Fruit fly (Drosophila melanogaster) whole organism, embryonic: Measurements from ENCODE around the gene Cap-D2.

Source experiments
- Ada2b ChIP-seq: fragments of 200-800 bp; sonication (Bioruptor generic); IDR thresholded peaks from 2 replicates; pipeline ENCODE4 v1.3.6; 2022; ENCODE audit warnings: missing biosample characterization, missing genetic modification characterization
- Adf1 ChIP-seq: fragments of 200-800 bp; sonication (Bioruptor generic); IDR thresholded peaks from 2 replicates; pipeline ENCODE4 v1.3.6; 2022; ENCODE audit warnings: missing biosample characterization, missing genetic modification characterization
- CG10147 ChIP-seq: fragments of 200-800 bp; sonication (Bioruptor generic); optimal IDR thresholded peaks from 2 replicates; lab custom pipeline; 2019; ENCODE audit warnings: missing biosample characterization, mild to moderate bottlenecking, missing genetic modification characterization, moderate library complexity
- CG1024 ChIP-seq: fragments of 200-800 bp; sonication (Bioruptor generic); IDR thresholded peaks from 2 replicates; pipeline ENCODE4 v1.3.6; 2022; ENCODE audit warnings: missing biosample characterization, missing genetic modification characterization
- CG10959 ChIP-seq: fragments of 200-800 bp; sonication (Bioruptor generic); IDR thresholded peaks from 2 replicates; pipeline ENCODE4 v1.3.6; 2022; ENCODE audit warnings: missing biosample characterization, missing genetic modification characterization
- CG11723 ChIP-seq: fragments of 200-800 bp; sonication (Bioruptor generic); optimal IDR thresholded peaks from 2 replicates; lab custom pipeline; 2017; ENCODE audit warnings: missing biosample characterization, mild to moderate bottlenecking, missing genetic modification characterization
- CG12391 ChIP-seq: fragments of 200-800 bp; sonication (Bioruptor generic); optimal IDR thresholded peaks from 3 replicates; lab custom pipeline; 2018; ENCODE audit warnings: missing biosample characterization, mild to moderate bottlenecking, missing genetic modification characterization, moderate library complexity
- CG1603 ChIP-seq: fragments of 200-800 bp; sonication (Bioruptor generic); optimal IDR thresholded peaks from 2 replicates; lab custom pipeline; 2019; ENCODE audit warnings: missing biosample characterization, mild to moderate bottlenecking, missing genetic modification characterization, moderate library complexity
- CG16813 ChIP-seq: fragments of 200-800 bp; sonication (Bioruptor generic); IDR thresholded peaks from 3 replicates; pipeline ENCODE4 v1.3.6; 2022; ENCODE audit warnings: missing biosample characterization, missing genetic modification characterization; ENCODE audit not compliant: partially characterized antibody
- CG17186 ChIP-seq: fragments of 200-800 bp; sonication (Bioruptor generic); optimal IDR thresholded peaks from 3 replicates; lab custom pipeline; 2017; ENCODE audit warnings: missing biosample characterization, missing genetic modification reagents, missing genetic modification characterization
- CG1792 ChIP-seq: fragments of 200-800 bp; sonication (Bioruptor generic); optimal IDR thresholded peaks from 2 replicates; lab custom pipeline; 2016; ENCODE audit warnings: missing biosample characterization, missing genetic modification characterization
- CG2129 ChIP-seq: fragments of 200-800 bp; sonication (Bioruptor generic); IDR thresholded peaks from 2 replicates; pipeline ENCODE4 v1.3.6; 2022; ENCODE audit warnings: missing biosample characterization, missing genetic modification characterization; ENCODE audit not compliant: partially characterized antibody
- CG2199 ChIP-seq: fragments of 200-800 bp; sonication (Bioruptor generic); IDR thresholded peaks from 3 replicates; pipeline ENCODE4 v1.3.6; 2022; ENCODE audit warnings: missing biosample characterization, missing genetic modification characterization
- CG4360 ChIP-seq: fragments of 200-800 bp; sonication (Bioruptor generic); IDR thresholded peaks from 2 replicates; pipeline ENCODE4 v1.3.6; 2022; ENCODE audit warnings: missing biosample characterization, missing genetic modification characterization
- CG5245 ChIP-seq: fragments of 200-800 bp; sonication (Bioruptor generic); optimal IDR thresholded peaks from 3 replicates; lab custom pipeline; 2016; ENCODE audit warnings: missing biosample characterization, missing genetic modification characterization
- CG6791 ChIP-seq: fragments of 200-800 bp; sonication (Bioruptor generic); IDR thresholded peaks from 3 replicates; pipeline ENCODE4 v1.3.6; 2022; ENCODE audit warnings: missing biosample characterization, missing genetic modification characterization; ENCODE audit not compliant: partially characterized antibody
- CG7839 ChIP-seq: fragments of 200-800 bp; sonication (Bioruptor generic); optimal IDR thresholded peaks from 3 replicates; lab custom pipeline; 2018; ENCODE audit warnings: missing biosample characterization, mild to moderate bottlenecking, missing genetic modification characterization, moderate library complexity
- CG8089 ChIP-seq: fragments of 200-800 bp; sonication (Bioruptor generic); optimal IDR thresholded peaks from 3 replicates; lab custom pipeline; 2016; ENCODE audit warnings: missing biosample characterization, missing genetic modification characterization
- CG9437 ChIP-seq: fragments of 200-800 bp; sonication (Bioruptor generic); optimal IDR thresholded peaks from 2 replicates; lab custom pipeline; 2018; ENCODE audit warnings: missing biosample characterization, mild to moderate bottlenecking, missing genetic modification characterization
- CG9727 ChIP-seq: fragments of 200-800 bp; sonication (Bioruptor generic); optimal IDR thresholded peaks from 3 replicates; lab custom pipeline; 2017; ENCODE audit warnings: missing biosample characterization, mild to moderate bottlenecking, missing genetic modification characterization
- D ChIP-seq, 2 experiments: fragments of 200-800 bp in 1 of 2; fragments of >200 bp in 1 of 2; sonication (Bioruptor generic) in 1 of 2; optimal IDR thresholded peaks; 2 replicates in 1 of 2; 3 replicates in 1 of 2; lab custom pipeline; 2017; ENCODE audit warnings: mild to moderate bottlenecking in 1 of 2, missing biosample characterization in 1 of 2, missing genetic modification characterization in 1 of 2, missing genetic modification reagents in 1 of 2
- Fer1 ChIP-seq: fragments of 200-800 bp; sonication (Bioruptor generic); optimal IDR thresholded peaks from 2 replicates; lab custom pipeline; 2017; ENCODE audit warnings: missing biosample characterization, mild to moderate bottlenecking, missing genetic modification characterization
- Fer2 ChIP-seq: fragments of 200-800 bp; sonication (Bioruptor generic); optimal IDR thresholded peaks from 2 replicates; lab custom pipeline; 2018; ENCODE audit warnings: missing biosample characterization, mild to moderate bottlenecking, missing genetic modification characterization, moderate library complexity
- Trl ChIP-seq, 3 experiments: fragments of >200 bp in 2 of 3; fragments of 200-800 bp in 1 of 3; sonication (Bioruptor generic) in 1 of 3; optimal IDR thresholded peaks; 2 replicates in 1 of 3; 3 replicates in 2 of 3; lab custom pipeline; 2016 to 2017; ENCODE audit warnings: missing biosample characterization in 1 of 3, missing genetic modification characterization in 1 of 3
- Vsx1 ChIP-seq: fragments of 200-800 bp; sonication (Bioruptor generic); optimal IDR thresholded peaks from 2 replicates; lab custom pipeline; 2017; ENCODE audit warnings: missing biosample characterization, mild to moderate bottlenecking, missing genetic modification characterization, missing genetic modification reagents
- cg ChIP-seq: fragments of 200-800 bp; sonication (Bioruptor generic); optimal IDR thresholded peaks from 3 replicates; lab custom pipeline; 2019; ENCODE audit warnings: missing biosample characterization, mild to moderate bottlenecking, missing genetic modification characterization, moderate library complexity
- chn ChIP-seq: fragments of 200-800 bp; sonication (Bioruptor generic); optimal IDR thresholded peaks from 2 replicates; lab custom pipeline; 2016; ENCODE audit warnings: missing biosample characterization, missing genetic modification characterization
- ci ChIP-seq: fragments of 200-800 bp; sonication (Bioruptor generic); IDR thresholded peaks from 3 replicates; pipeline ENCODE4 v1.3.6; 2022; ENCODE audit warnings: missing biosample characterization, missing genetic modification characterization
- dimm ChIP-seq: fragments of 200-800 bp; sonication (Bioruptor generic); IDR thresholded peaks from 2 replicates; pipeline ENCODE4 v1.3.6; 2022; ENCODE audit warnings: missing biosample characterization, missing genetic modification characterization
- disco-r ChIP-seq: fragments of 200-800 bp; sonication (Bioruptor generic); optimal IDR thresholded peaks from 2 replicates; lab custom pipeline; 2016; ENCODE audit warnings: missing biosample characterization, missing genetic modification characterization
- dysf ChIP-seq: fragments of 200-800 bp; sonication (Bioruptor generic); IDR thresholded peaks from 3 replicates; pipeline ENCODE4 v1.3.6; 2022; ENCODE audit warnings: missing biosample characterization, missing genetic modification characterization
- esg ChIP-seq: fragments of 200-800 bp; sonication (Bioruptor generic); conservative IDR thresholded peaks from 2 replicates; pipeline ENCODE4 v1.3.6; 2022; ENCODE audit warnings: missing biosample characterization, missing genetic modification characterization
- fd64A ChIP-seq: fragments of 200-800 bp; sonication (Bioruptor generic); optimal IDR thresholded peaks from 3 replicates; lab custom pipeline; 2018; ENCODE audit warnings: missing biosample characterization, mild to moderate bottlenecking, missing genetic modification characterization
- kah ChIP-seq: fragments of 200-800 bp; sonication (Bioruptor generic); optimal IDR thresholded peaks from 2 replicates; lab custom pipeline; 2018; ENCODE audit warnings: missing biosample characterization, mild to moderate bottlenecking, missing genetic modification characterization
- kni ChIP-seq: fragments of 200-800 bp; sonication (Bioruptor generic); optimal IDR thresholded peaks from 3 replicates; lab custom pipeline; 2017; ENCODE audit warnings: mild to moderate bottlenecking, missing biosample characterization, missing genetic modification reagents, missing genetic modification characterization
- lola ChIP-seq, 3 experiments: fragments of >200 bp in 2 of 3; fragments of 200-800 bp in 1 of 3; sonication (Bioruptor generic) in 1 of 3; optimal IDR thresholded peaks; 2 replicates each; lab custom pipeline; 2017 to 2019; ENCODE audit warnings: missing biosample characterization in 3 of 3, missing genetic modification characterization in 3 of 3, mild to moderate bottlenecking in 1 of 3, moderate library complexity in 1 of 3
- nerfin-2 ChIP-seq: fragments of 200-800 bp; sonication (Bioruptor generic); IDR thresholded peaks from 2 replicates; pipeline ENCODE4 v1.3.6; 2022; ENCODE audit warnings: missing biosample characterization, missing genetic modification characterization; ENCODE audit not compliant: partially characterized antibody
- phol ChIP-seq: fragments of 200-800 bp; sonication (Bioruptor generic); optimal IDR thresholded peaks from 3 replicates; lab custom pipeline; 2018; ENCODE audit warnings: missing biosample characterization, mild to moderate bottlenecking, missing genetic modification characterization, moderate library complexity
- pnt ChIP-seq: fragments of 200-800 bp; sonication (Bioruptor generic); optimal IDR thresholded peaks from 3 replicates; lab custom pipeline; 2016; ENCODE audit warnings: missing biosample characterization, missing genetic modification characterization
- sisA ChIP-seq: fragments of 200-800 bp; sonication (Bioruptor generic); IDR thresholded peaks from 2 replicates; pipeline ENCODE4 v1.3.6; 2022; ENCODE audit warnings: missing biosample characterization, missing genetic modification characterization
- vfl ChIP-seq: fragments of 200-800 bp; sonication (Bioruptor generic); optimal IDR thresholded peaks from 2 replicates; lab custom pipeline; 2016; ENCODE audit warnings: missing biosample characterization, missing genetic modification characterization
- wor ChIP-seq: fragments of 200-800 bp; sonication (Bioruptor generic); IDR thresholded peaks from 2 replicates; pipeline ENCODE4 v1.3.6; 2022; ENCODE audit warnings: missing biosample characterization, missing genetic modification characterization

Cap-D2 gene

DNA sequence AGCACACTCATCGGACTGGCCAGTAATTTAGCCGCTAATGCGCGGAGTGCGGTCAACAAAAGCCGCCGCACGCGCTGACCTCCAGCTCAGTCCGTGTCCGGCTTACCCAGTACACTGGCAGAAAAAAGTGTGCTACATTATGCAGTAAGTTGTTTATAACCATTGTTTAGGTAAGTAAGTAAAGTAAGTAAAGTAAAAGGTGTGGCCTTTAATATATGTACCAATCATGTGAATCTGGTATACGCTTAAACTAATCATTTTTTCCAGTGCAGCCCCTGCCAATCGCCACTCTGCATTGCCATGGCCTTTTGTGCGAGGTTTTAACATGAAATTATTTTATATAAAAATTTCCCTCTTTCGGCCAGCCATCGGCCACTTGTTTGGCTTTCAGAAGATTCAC lies 36.0 kb downstream of the Cap-D2 start (continued):
- no peak for TF ChIP-seq vfl (GFP tag; lab: Kevin White, UChicago)
- no peak for TF ChIP-seq CG5245 (GFP tag; lab: Kevin White, UChicago)
- TF ChIP-seq kni, result no peak
- TF ChIP-seq CG1024 (GFP tag; lab: Robert Waterston, UW), result no peak
- TF ChIP-seq fd64A, result no peak
- TF ChIP-seq dimm (GFP tag; lab: Robert Waterston, UW), result no peak
- peak; percentile 19 for TF ChIP-seq phol (tag; lab: Kevin White, UChicago)
- TF ChIP-seq kah (GFP tag; lab: Kevin White, UChicago), result no peak
- no peak for TF ChIP-seq Adf1
- no peak for TF ChIP-seq CG10959 (GFP tag; lab: Robert Waterston, UW)
- 0 out of 2 replicates have a peak, but pooled peaks have one; percentile 15 for TF ChIP-seq Ada2b (GFP tag; lab: Robert Waterston, UW)
- no peak for TF ChIP-seq Trl (optimal IDR thresholded peaks at IDR 0.05; lab: Kevin White, UChicago)
- no peak for TF ChIP-seq Trl (GFP tag; optimal IDR thresholded peaks at IDR 0.05; lab: Kevin White, UChicago)
- TF ChIP-seq CG12391, result peak; percentile 8
- TF ChIP-seq CG1792 (GFP tag; lab: Kevin White, UChicago), result no peak
- TF ChIP-seq esg (GFP tag; lab: Robert Waterston, UW), result no peak
- TF ChIP-seq pnt (GFP tag; lab: Kevin White, UChicago), result no peak
- no peak for TF ChIP-seq Fer1 (GFP tag; lab: Kevin White, UChicago)
- no peak for TF ChIP-seq CG2129 (GFP tag; lab: Robert Waterston, UW)
- no peak for TF ChIP-seq wor (GFP tag; lab: Robert Waterston, UW)
- peak; percentile 16 for TF ChIP-seq CG7839 (tag; lab: Kevin White, UChicago)
- no peak for TF ChIP-seq CG16813 (GFP tag; lab: Robert Waterston, UW)
- TF ChIP-seq nerfin-2, result no peak
- TF ChIP-seq Fer2 (tag; lab: Kevin White, UChicago), result no peak
- no peak for TF ChIP-seq disco-r (GFP tag; lab: Kevin White, UChicago)
- TF ChIP-seq sisA, result peak; percentile 49
- no peak for TF ChIP-seq CG6791
- TF ChIP-seq Vsx1 (GFP tag; lab: Kevin White, UChicago), result no peak
- no peak for TF ChIP-seq CG11723 (GFP tag; lab: Kevin White, UChicago)
- peak; percentile 5 for TF ChIP-seq CG9727 (GFP tag; lab: Kevin White, UChicago)
- peak; percentile 44 for TF ChIP-seq CG1603 (tag; lab: Kevin White, UChicago)
- no peak for TF ChIP-seq cg (GFP tag; lab: Kevin White, UChicago)
- 0 out of 3 replicates have a peak, but pooled peaks have one; percentile 41 for TF ChIP-seq dysf (GFP tag; lab: Robert Waterston, UW)
- peak; percentile 6 for TF ChIP-seq chn
- peak in 1 of 3 experiments; percentile 41 for TF ChIP-seq lola (GFP tag; optimal IDR thresholded peaks at IDR 0.05; lab: Kevin White, UChicago)
- no peak for TF ChIP-seq CG17186 (GFP tag; lab: Kevin White, UChicago)
- TF ChIP-seq ci (GFP tag; lab: Robert Waterston, UW), result peak; percentile 62; the same call in 2 of the 3 replicates
- TF ChIP-seq CG4360 (GFP tag; lab: Robert Waterston, UW), result no peak
- TF ChIP-seq CG9437 (GFP tag; lab: Kevin White, UChicago), result no peak
- no peak for TF ChIP-seq CG10147 (GFP tag; lab: Kevin White, UChicago)
- TF ChIP-seq, all 482 proteins: peak for 43

dm6 chr3R:29714314-29714713 lies 38.9 kb downstream of the Cap-D2 start, which contains the start of gene Obp99d:
Gene Obp99d (plus strand): TSS chr3R:29714505.
- TF ChIP-seq CG8089 (GFP tag; lab: Kevin White, UChicago), result no peak
- TF ChIP-seq Vsx1 (GFP tag; lab: Kevin White, UChicago), result no peak
- TF ChIP-seq CG2199, result peak; percentile 92
- peak; percentile 71 for TF ChIP-seq D (optimal IDR thresholded peaks at IDR 0.05; lab: Kevin White, UChicago)
- no peak for TF ChIP-seq D (GFP tag; optimal IDR thresholded peaks at IDR 0.05; lab: Kevin White, UChicago)
